Worm (Caenorhabditis elegans) whole organism, early embryonic: ENCODE data around the gene F35H10.5.

Source experiments
- F13C5.2 ChIP-seq: sonication (generic microtip); optimal IDR thresholded peaks from 2 replicates; lab custom pipeline; 2017; ENCODE audit warnings: mild to moderate bottlenecking, missing genetic modification characterization, inconsistent platforms, missing compliant biosample characterization
- aly-1 ChIP-seq: sonication (generic microtip); optimal IDR thresholded peaks from 2 replicates; lab custom pipeline; 2016; ENCODE audit warnings: missing genetic modification characterization, missing compliant biosample characterization
- tra-4 ChIP-seq: sonication (generic microtip); optimal IDR thresholded peaks from 2 replicates; lab custom pipeline; 2017; ENCODE audit warnings: missing genetic modification characterization, missing compliant biosample characterization

DNA sequence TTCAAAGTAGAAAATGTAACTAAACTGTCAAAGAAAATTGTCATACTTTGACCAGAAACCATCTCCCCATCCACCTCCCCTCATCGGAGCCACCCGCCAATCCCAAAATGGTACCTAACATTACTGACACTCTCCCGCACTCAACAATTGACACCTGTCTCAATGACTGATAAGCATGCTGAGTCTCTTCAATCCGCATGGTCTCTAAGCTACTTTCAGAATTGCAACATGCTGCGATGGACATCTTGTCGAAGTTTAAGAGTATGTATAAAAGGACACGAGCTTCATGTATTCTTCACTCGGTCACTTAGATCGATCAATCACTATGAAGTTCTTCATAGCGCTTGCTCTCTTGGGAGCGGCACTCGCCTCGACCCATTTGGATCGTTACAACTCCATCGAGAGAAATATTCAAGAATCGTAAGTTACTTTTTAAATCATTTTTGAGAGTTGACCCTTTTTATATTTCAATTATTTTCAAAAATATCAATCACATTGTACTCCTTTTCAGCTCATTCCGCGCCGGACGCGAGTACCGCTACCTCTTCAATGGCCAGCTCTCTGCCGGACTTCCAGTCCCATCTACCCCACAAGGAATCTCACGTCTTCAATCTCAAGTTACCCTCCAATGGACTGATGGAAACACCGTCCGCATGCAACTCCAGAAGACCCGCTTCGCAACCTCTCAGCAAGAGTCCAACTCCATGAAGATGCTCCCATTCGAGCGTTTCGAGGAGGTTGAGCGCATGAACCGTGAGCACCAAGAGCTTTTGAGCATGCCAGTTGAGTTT is 39.5 kb upstream of the F35H10.5 start, which contains the start of gene vit-6:
- TF ChIP-seq tra-4 (tag; lab: Kevin White, UChicago): no peak
- no peak for TF ChIP-seq aly-1 (tag; lab: Kevin White, UChicago)
- TF ChIP-seq F13C5.2 (tag; lab: Kevin White, UChicago): no peak
